Fruit fly (Drosophila melanogaster) Kc167 (cell line): Measurements from ENCODE around the gene Myo95E.

ENCODE experiments used
- Sin3A ChIP-seq: fragments of >200 bp; optimal IDR thresholded peaks from 2 replicates; lab custom pipeline; 2018; ENCODE audit warnings: missing external identifiers
- insv ChIP-seq: fragments of >200 bp; optimal IDR thresholded peaks from 3 replicates; lab custom pipeline; 2018; ENCODE audit warnings: missing external identifiers
- psq ChIP-seq: fragments of >200 bp; optimal IDR thresholded peaks from 2 replicates; lab custom pipeline; 2017; ENCODE audit warnings: missing external identifiers

DNA sequence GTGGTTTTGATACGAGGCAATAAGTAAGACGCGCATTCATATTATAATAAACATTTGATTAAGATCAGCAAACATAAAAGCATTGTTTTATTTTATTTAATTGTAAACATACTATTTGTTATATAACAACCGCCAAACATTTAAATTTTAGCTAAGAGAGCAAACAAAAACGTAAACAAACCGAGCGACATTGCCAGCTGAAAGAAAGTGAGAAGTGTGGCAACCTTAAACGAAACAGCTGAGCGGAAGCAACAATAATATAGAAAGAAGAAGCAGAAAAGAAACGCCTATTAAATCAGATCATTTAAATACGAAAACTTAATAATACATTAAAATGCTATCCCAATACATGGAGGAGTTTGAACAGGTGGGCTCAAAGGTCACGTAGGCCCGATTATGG, 26.7 kb downstream of the Myo95E start, which contains the start of gene Sec10:
- TF ChIP-seq insv (lab: Kevin White, UChicago) (no peak), psq (no peak), Sin3A (no peak)
